Worm (Caenorhabditis elegans) whole organism, mixed stage, embryonic: ENCODE measurements around the gene srw-141.

Source experiments
- ceh-83 ChIP-seq: fragments of 200-800 bp; sonication (Bioruptor generic); optimal IDR thresholded peaks from 2 replicates; lab custom pipeline; 2018; ENCODE audit warnings: mild to moderate bottlenecking, missing genetic modification characterization, missing compliant biosample characterization
- drap-1 ChIP-seq: fragments of 200-800 bp; sonication (Bioruptor generic); optimal IDR thresholded peaks from 3 replicates; lab custom pipeline; 2018; ENCODE audit warnings: mild to moderate bottlenecking, missing genetic modification characterization, missing compliant biosample characterization
- nhr-12 ChIP-seq: fragments of 150-350 bp; optimal IDR thresholded peaks from 2 replicates; lab custom pipeline; 2014; ENCODE audit warnings: missing biosample characterization, missing genetic modification characterization
- nhr-28 ChIP-seq: fragments of 150-350 bp; optimal IDR thresholded peaks from 2 replicates; lab custom pipeline; 2014; ENCODE audit warnings: missing biosample characterization, missing genetic modification characterization
- snpc-4 ChIP-seq: fragments of 150-350 bp; optimal IDR thresholded peaks from 2 replicates; lab custom pipeline; 2014; ENCODE audit warnings: missing biosample characterization, missing genetic modification characterization
- sptf-1 ChIP-seq: sonication (generic microtip); optimal IDR thresholded peaks from 2 replicates; lab custom pipeline; 2017; ENCODE audit warnings: mild to moderate bottlenecking, missing genetic modification characterization, moderate library complexity, missing compliant biosample characterization
- unc-62 ChIP-seq: fragments of 150-350 bp; optimal IDR thresholded peaks from 2 replicates; lab custom pipeline; 2014; ENCODE audit warnings: missing biosample characterization, missing genetic modification reagents, missing genetic modification characterization

ce11 chrV:2985309-2985708 is 46.9 kb upstream of the srw-141 start, which contains the start of gene srw-139:
- TF ChIP-seq snpc-4 (tag; lab: Kevin White, UChicago) (no peak), nhr-12 (no peak), unc-62 (GFP tag; lab: Kevin White, UChicago) (no peak), sptf-1 (no peak), ceh-83 (GFP tag; lab: Kevin White, UChicago) (no peak), drap-1 (GFP tag; lab: Kevin White, UChicago) (no peak), nhr-28 (tag; lab: Kevin White, UChicago) (no peak)
